Fruit fly (Drosophila melanogaster) whole organism, embryonic: Measurements from ENCODE around the gene CG4455.

Experiments used
- B-H1 ChIP-seq: fragments of 200-800 bp; sonication (Bioruptor generic); IDR thresholded peaks from 3 replicates; pipeline ENCODE4 v1.3.6; 2022; ENCODE audit warnings: missing biosample characterization, missing genetic modification characterization
- CG12659 ChIP-seq: fragments of 200-800 bp; sonication (Bioruptor generic); optimal IDR thresholded peaks from 3 replicates; lab custom pipeline; 2017; ENCODE audit warnings: mild to moderate bottlenecking, missing biosample characterization, missing genetic modification reagents, missing genetic modification characterization
- CG12744 ChIP-seq: fragments of 200-800 bp; sonication (Bioruptor generic); optimal IDR thresholded peaks from 2 replicates; lab custom pipeline; 2016; ENCODE audit warnings: missing biosample characterization, missing genetic modification characterization
- CG15011 ChIP-seq: fragments of 200-800 bp; sonication (Bioruptor generic); optimal IDR thresholded peaks from 3 replicates; lab custom pipeline; 2018; ENCODE audit warnings: missing biosample characterization, mild to moderate bottlenecking, missing genetic modification characterization
- CG16813 ChIP-seq: fragments of 200-800 bp; sonication (Bioruptor generic); IDR thresholded peaks from 3 replicates; pipeline ENCODE4 v1.3.6; 2022; ENCODE audit warnings: missing biosample characterization, missing genetic modification characterization; ENCODE audit not compliant: partially characterized antibody
- CG17361 ChIP-seq: fragments of 200-800 bp; sonication (Bioruptor generic); IDR thresholded peaks from 3 replicates; pipeline ENCODE4 v1.3.6; 2022; ENCODE audit warnings: missing biosample characterization, missing genetic modification characterization
- CG18011 ChIP-seq: fragments of 200-800 bp; sonication (Bioruptor generic); optimal IDR thresholded peaks from 2 replicates; lab custom pipeline; 2017; ENCODE audit warnings: missing biosample characterization, missing genetic modification characterization, mild to moderate bottlenecking, moderate library complexity, missing genotype
- CG2712 ChIP-seq: fragments of 200-800 bp; optimal IDR thresholded peaks from 3 replicates; lab custom pipeline; 2019; ENCODE audit warnings: missing biosample characterization, mild to moderate bottlenecking, missing genetic modification characterization, moderate library complexity
- CG31224 ChIP-seq: fragments of 200-800 bp; sonication (Bioruptor generic); IDR thresholded peaks from 2 replicates; pipeline ENCODE4 v1.3.6; 2022; ENCODE audit warnings: missing biosample characterization, missing genetic modification characterization
- CG32532 ChIP-seq: fragments of 200-800 bp; sonication (Bioruptor generic); IDR thresholded peaks from 2 replicates; pipeline ENCODE4 v1.3.6; 2022; ENCODE audit warnings: missing biosample characterization, missing genetic modification characterization
- CG3847 ChIP-seq: fragments of 200-800 bp; sonication (Bioruptor generic); IDR thresholded peaks from 2 replicates; pipeline ENCODE4 v1.3.6; 2022; ENCODE audit warnings: missing biosample characterization, missing genetic modification characterization
- CG42726 ChIP-seq: fragments of 200-800 bp; sonication (Bioruptor generic); IDR thresholded peaks from 2 replicates; pipeline ENCODE4 v1.3.6; 2022; ENCODE audit warnings: missing biosample characterization, missing genetic modification characterization; ENCODE audit not compliant: partially characterized antibody
- CG4328 ChIP-seq: fragments of 200-800 bp; sonication (Bioruptor generic); optimal IDR thresholded peaks from 3 replicates; lab custom pipeline; 2017; ENCODE audit warnings: missing biosample characterization, missing genetic modification reagents, missing genetic modification characterization
- CG6272 ChIP-seq: fragments of 200-800 bp; sonication (Bioruptor generic); IDR thresholded peaks from 2 replicates; pipeline ENCODE4 v1.3.6; 2022; ENCODE audit warnings: missing biosample characterization, missing genetic modification characterization
- CG6683 ChIP-seq: fragments of 200-800 bp; sonication (Bioruptor generic); optimal IDR thresholded peaks from 2 replicates; lab custom pipeline; 2017; ENCODE audit warnings: missing biosample characterization, mild to moderate bottlenecking, missing genetic modification characterization, missing genetic modification reagents
- CG6813 ChIP-seq: fragments of 200-800 bp; sonication (Bioruptor generic); optimal IDR thresholded peaks from 2 replicates; lab custom pipeline; 2017; ENCODE audit warnings: missing biosample characterization, missing genetic modification characterization, mild to moderate bottlenecking, moderate library complexity, missing genetic modification reagents
- CG7963 ChIP-seq: fragments of 200-800 bp; sonication (Bioruptor generic); IDR thresholded peaks from 3 replicates; pipeline ENCODE4 v1.3.6; 2022; ENCODE audit warnings: missing biosample characterization, missing genetic modification characterization; ENCODE audit not compliant: partially characterized antibody
- Doc2 ChIP-seq: fragments of 200-800 bp; sonication (Bioruptor generic); IDR thresholded peaks from 2 replicates; pipeline ENCODE4 v1.3.6; 2022; ENCODE audit warnings: missing biosample characterization, missing genetic modification characterization
- Fer3 ChIP-seq: fragments of 200-800 bp; sonication (Bioruptor generic); optimal IDR thresholded peaks from 2 replicates; lab custom pipeline; 2018; ENCODE audit warnings: missing biosample characterization, mild to moderate bottlenecking, missing genetic modification characterization, moderate library complexity
- Gug ChIP-seq: fragments of 200-800 bp; sonication (Bioruptor generic); IDR thresholded peaks from 4 replicates; pipeline ENCODE4 v1.3.6; 2022; ENCODE audit warnings: missing biosample characterization, missing genetic modification characterization
- Hsf ChIP-seq: fragments of 200-800 bp; sonication (Bioruptor generic); optimal IDR thresholded peaks from 3 replicates; lab custom pipeline; 2016; ENCODE audit warnings: missing biosample characterization, missing genetic modification characterization
- Mad ChIP-seq: fragments of 200-800 bp; sonication (Bioruptor generic); optimal IDR thresholded peaks from 2 replicates; lab custom pipeline; 2016; ENCODE audit warnings: missing biosample characterization, missing genetic modification characterization
- Med ChIP-seq: fragments of 200-800 bp; sonication (Bioruptor generic); peaks from one replicate; lab custom pipeline; 2016; ENCODE audit warnings: missing biosample characterization, missing genetic modification characterization, mild to moderate bottlenecking, inconsistent platforms, moderate library complexity
- NC2α ChIP-seq: fragments of 200-800 bp; sonication (Bioruptor generic); optimal IDR thresholded peaks from 2 replicates; lab custom pipeline; 2016; ENCODE audit warnings: missing biosample characterization, missing genetic modification characterization
- Scr ChIP-seq: fragments of 200-800 bp; sonication (Bioruptor generic); IDR thresholded peaks from 2 replicates; pipeline ENCODE4 v1.3.6; 2022; ENCODE audit warnings: missing biosample characterization, missing genetic modification characterization; ENCODE audit not compliant: partially characterized antibody
- Ssrp ChIP-seq: fragments of 200-800 bp; sonication (Bioruptor generic); optimal IDR thresholded peaks from 2 replicates; lab custom pipeline; 2018; ENCODE audit warnings: missing biosample characterization, mild to moderate bottlenecking, missing genetic modification characterization, moderate library complexity
- Stat92E ChIP-seq, 3 experiments: fragments of >200 bp in 2 of 3; fragments of 200-800 bp in 1 of 3; sonication (Bioruptor generic) in 1 of 3; optimal IDR thresholded peaks; 2 replicates each; lab custom pipeline; 2017 to 2019; ENCODE audit warnings: missing biosample characterization in 3 of 3, missing genetic modification characterization in 3 of 3, mild to moderate bottlenecking in 1 of 3, moderate library complexity in 1 of 3
- TFAM ChIP-seq: fragments of 200-800 bp; sonication (Bioruptor generic); optimal IDR thresholded peaks from 2 replicates; lab custom pipeline; 2017; ENCODE audit warnings: missing biosample characterization, missing genetic modification characterization, inconsistent platforms
- abd-A ChIP-seq: fragments of 200-800 bp; sonication (Bioruptor generic); optimal IDR thresholded peaks from 3 replicates; lab custom pipeline; 2019; ENCODE audit warnings: missing biosample characterization, mild to moderate bottlenecking, missing genetic modification characterization, moderate library complexity
- bowl ChIP-seq: fragments of 200-800 bp; sonication (Bioruptor generic); IDR thresholded peaks from 2 replicates; pipeline ENCODE4 v1.3.6; 2022; ENCODE audit warnings: missing biosample characterization, missing genetic modification characterization
- cad ChIP-seq: fragments of >200 bp; optimal IDR thresholded peaks from 2 replicates; lab custom pipeline; 2017; ENCODE audit warnings: missing biosample characterization, missing genetic modification characterization
- cas ChIP-seq: fragments of 200-800 bp; sonication (Bioruptor generic); IDR thresholded peaks from 2 replicates; pipeline ENCODE4 v1.3.6; 2022; ENCODE audit warnings: missing biosample characterization, missing genetic modification characterization
- cato ChIP-seq: fragments of 200-800 bp; sonication (Bioruptor generic); optimal IDR thresholded peaks from 2 replicates; lab custom pipeline; 2016; ENCODE audit warnings: missing biosample characterization, missing genetic modification characterization, borderline replicate concordance
- crol ChIP-seq: fragments of 200-800 bp; sonication (Bioruptor generic); IDR thresholded peaks from 2 replicates; pipeline ENCODE4 v1.3.6; 2022; ENCODE audit warnings: missing biosample characterization, missing genetic modification characterization
- eve ChIP-seq, 2 experiments: fragments of >200 bp; optimal IDR thresholded peaks; 2 replicates each; lab custom pipeline; 2017; ENCODE audit warnings: missing biosample characterization in 2 of 2, missing genetic modification characterization in 2 of 2
- gfzf ChIP-seq: fragments of 200-800 bp; sonication (Bioruptor generic); optimal IDR thresholded peaks from 2 replicates; lab custom pipeline; 2016; ENCODE audit warnings: missing biosample characterization, mild to moderate bottlenecking, missing genetic modification characterization, moderate library complexity
- gro ChIP-seq: fragments of 200-800 bp; sonication (Bioruptor generic); optimal IDR thresholded peaks from 2 replicates; lab custom pipeline; 2016; ENCODE audit warnings: missing biosample characterization, missing genetic modification characterization
- insv ChIP-seq, 2 experiments: fragments of 200-800 bp; sonication (Bioruptor generic); optimal IDR thresholded peaks; 3 replicates each; lab custom pipeline; 2016 to 2018; ENCODE audit warnings: missing biosample characterization in 2 of 2, missing genetic modification characterization in 2 of 2
- jigr1 ChIP-seq: fragments of 200-800 bp; sonication (Bioruptor generic); IDR thresholded peaks from 3 replicates; pipeline ENCODE4 v1.3.6; 2022; ENCODE audit warnings: missing biosample characterization, missing genetic modification characterization
- lmd ChIP-seq: fragments of 200-800 bp; sonication (Bioruptor generic); IDR thresholded peaks from 2 replicates; pipeline ENCODE4 v1.3.6; 2022; ENCODE audit warnings: missing biosample characterization, missing genetic modification characterization
- mam ChIP-seq: fragments of 200-800 bp; sonication (Bioruptor generic); optimal IDR thresholded peaks from 3 replicates; lab custom pipeline; 2016; ENCODE audit warnings: missing biosample characterization, missing genetic modification characterization
- nau ChIP-seq: fragments of 200-800 bp; sonication (Bioruptor generic); optimal IDR thresholded peaks from 3 replicates; lab custom pipeline; 2017; ENCODE audit warnings: missing biosample characterization, mild to moderate bottlenecking, missing genetic modification characterization, missing genetic modification reagents
- pho ChIP-seq: fragments of 200-800 bp; sonication (Bioruptor generic); optimal IDR thresholded peaks from 2 replicates; lab custom pipeline; 2016; ENCODE audit warnings: missing biosample characterization, missing genetic modification characterization
- phol ChIP-seq: fragments of 200-800 bp; sonication (Bioruptor generic); optimal IDR thresholded peaks from 3 replicates; lab custom pipeline; 2018; ENCODE audit warnings: missing biosample characterization, mild to moderate bottlenecking, missing genetic modification characterization, moderate library complexity
- psq ChIP-seq: fragments of 200-800 bp; sonication (Bioruptor generic); optimal IDR thresholded peaks from 2 replicates; lab custom pipeline; 2017; ENCODE audit warnings: missing biosample characterization, missing genetic modification characterization
- sens-2 ChIP-seq: fragments of 200-800 bp; sonication (Bioruptor generic); IDR thresholded peaks from 2 replicates; pipeline ENCODE4 v1.3.6; 2022; ENCODE audit warnings: missing biosample characterization, missing genetic modification characterization
- trem ChIP-seq: fragments of 200-800 bp; optimal IDR thresholded peaks from 3 replicates; lab custom pipeline; 2019; ENCODE audit warnings: missing biosample characterization, mild to moderate bottlenecking, missing genetic modification characterization, moderate library complexity
- vnd ChIP-seq: fragments of 200-800 bp; sonication (Bioruptor generic); IDR thresholded peaks from 3 replicates; pipeline ENCODE4 v1.3.6; 2022; ENCODE audit warnings: missing biosample characterization, missing genetic modification characterization; ENCODE audit not compliant: partially characterized antibody

Gene CG4455

dm6 chr2L:16350742-16351568 lies 1.8 kb upstream of the CG4455 start (continued):
- TF ChIP-seq CG2712 (tag; lab: Kevin White, UChicago), result peak; percentile 99
- peak; percentile 98 for TF ChIP-seq Mad (GFP tag; lab: Kevin White, UChicago)
- TF ChIP-seq CG7963 (GFP tag; lab: Robert Waterston, UW), result no peak
- TF ChIP-seq Stat92E (GFP tag; optimal IDR thresholded peaks at IDR 0.05; lab: Kevin White, UChicago), result peak in 1 of 3 experiments; percentile 99
- peak; percentile 98 for TF ChIP-seq mam
- TF ChIP-seq CG12744, result peak; percentile 98
- TF ChIP-seq eve (GFP tag; optimal IDR thresholded peaks at IDR 0.05; lab: Kevin White, UChicago), result peak; percentile 76 to 100
- no peak for TF ChIP-seq Scr (GFP tag; lab: Robert Waterston, UW)
- peak; percentile 93 for TF ChIP-seq CG18011 (GFP tag; lab: Kevin White, UChicago)
- peak; percentile 98 for TF ChIP-seq gro (GFP tag; lab: Kevin White, UChicago)
- peak; percentile 99 for TF ChIP-seq Hsf (GFP tag; lab: Kevin White, UChicago)
- TF ChIP-seq CG32532 (GFP tag; lab: Robert Waterston, UW), result peak; percentile 99
- peak; percentile 98 for TF ChIP-seq B-H1 (GFP tag; lab: Robert Waterston, UW)
- TF ChIP-seq CG12659 (GFP tag; lab: Kevin White, UChicago), result peak; percentile 100
- TF ChIP-seq sens-2 (GFP tag; lab: Robert Waterston, UW), result peak; percentile 99
- TF ChIP-seq lmd, result peak; percentile 99
- peak; percentile 95 for TF ChIP-seq abd-A
- peak; percentile 97 for TF ChIP-seq CG6272 (GFP tag; lab: Robert Waterston, UW)
- peak; percentile 98 for TF ChIP-seq phol (tag; lab: Kevin White, UChicago)
- peak; percentile 98 for TF ChIP-seq psq (GFP tag; lab: Kevin White, UChicago)
- TF ChIP-seq TFAM (GFP tag; lab: Kevin White, UChicago), result peak; percentile 94
- peak; percentile 99 for TF ChIP-seq nau (GFP tag; lab: Kevin White, UChicago)
- no peak for TF ChIP-seq CG16813 (GFP tag; lab: Robert Waterston, UW)
- TF ChIP-seq crol (GFP tag; lab: Robert Waterston, UW), result peak; percentile 87
- peak; percentile 98 for TF ChIP-seq cas
- peak; percentile 93 for TF ChIP-seq Doc2 (GFP tag; lab: Robert Waterston, UW)
- peak; percentile 98 for TF ChIP-seq pho (GFP tag; lab: Kevin White, UChicago)
- TF ChIP-seq Fer3 (tag; lab: Kevin White, UChicago), result peak; percentile 99
- TF ChIP-seq Ssrp, result peak; percentile 99
- peak; percentile 95 for TF ChIP-seq Gug
- peak; percentile 99 for TF ChIP-seq CG3847 (GFP tag; lab: Robert Waterston, UW)
- peak; percentile 98 for TF ChIP-seq bowl
- peak; percentile 56 to 83 for TF ChIP-seq insv (GFP tag; optimal IDR thresholded peaks at IDR 0.05; lab: Kevin White, UChicago)
- peak; percentile 95 for TF ChIP-seq NC2α (GFP tag; lab: Kevin White, UChicago)
- peak; percentile 96 for TF ChIP-seq CG31224 (GFP tag; lab: Robert Waterston, UW)
- TF ChIP-seq cad (GFP tag; lab: Kevin White, UChicago), result no peak
- TF ChIP-seq CG42726, result no peak; the same call in 1 of the 2 replicates
- peak; percentile 99 for TF ChIP-seq CG15011 (GFP tag; lab: Kevin White, UChicago)
- peak; percentile 98 for TF ChIP-seq CG4328
- TF ChIP-seq vnd (GFP tag; lab: Robert Waterston, UW), result no peak
- peak; percentile 96 for TF ChIP-seq trem (tag; lab: Kevin White, UChicago)
- TF ChIP-seq gfzf (GFP tag; lab: Kevin White, UChicago), result peak; percentile 20
- peak; percentile 97 for TF ChIP-seq CG17361 (GFP tag; lab: Robert Waterston, UW)
- TF ChIP-seq CG6683 (GFP tag; lab: Kevin White, UChicago), result peak; percentile 98
- TF ChIP-seq jigr1 (GFP tag; lab: Robert Waterston, UW), result peak; percentile 96
- peak; percentile 99 for TF ChIP-seq CG6813 (GFP tag; lab: Kevin White, UChicago)
- peak; percentile 96 for TF ChIP-seq cato
- peak; percentile 100 for TF ChIP-seq Med
